Worm (Caenorhabditis elegans): ENCODE results near the gene ZK593.3.

Gene ZK593.3

ce11 chrIV:10935336-10935735, 19.8 kb downstream of the ZK593.3 start (continued):
- TF ChIP-seq madf-9 (GFP tag; conservative IDR thresholded peaks at IDR 0.05) (peak; percentile 57; the same call in 1 of the 2 replicates), nhr-6 (tag; optimal IDR thresholded peaks at IDR 0.05) (peak; percentile 67), F44E2.7 (GFP tag; IDR thresholded peaks at IDR 0.05) (no peak), lir-3 (tag; optimal IDR thresholded peaks at IDR 0.05) (no peak), dmd-8 (GFP tag; IDR thresholded peaks at IDR 0.05) (no peak), daf-19 (GFP tag; conservative IDR thresholded peaks at IDR 0.05) (no peak), nhr-76 (tag; optimal IDR thresholded peaks at IDR 0.05) (no peak), ama-1 (optimal IDR thresholded peaks at IDR 0.05) (peak; percentile 77), egl-43 (GFP tag; IDR thresholded peaks at IDR 0.05) (peak; percentile 73; the same call in 1 of the 2 replicates), nhr-10 (tag; optimal IDR thresholded peaks at IDR 0.05) (no peak), R02D3.7 (tag; optimal IDR thresholded peaks at IDR 0.05) (no peak), set-16 (GFP tag; IDR thresholded peaks at IDR 0.05) (peak; percentile 49), egl-27 (tag; optimal IDR thresholded peaks at IDR 0.05) (no peak), nhr-28 (tag; optimal IDR thresholded peaks at IDR 0.05) (peak; percentile 55), lim-7 (GFP tag; IDR thresholded peaks at IDR 0.05) (no peak), nhr-42 (GFP tag; IDR thresholded peaks at IDR 0.05) (no peak), ztf-7 (tag; optimal IDR thresholded peaks at IDR 0.05) (no peak), hif-1 (tag; optimal IDR thresholded peaks at IDR 0.05) (peak in 1 of 2 experiments; percentile 62), nhr-77 (tag; optimal IDR thresholded peaks at IDR 0.05) (peak; percentile 75), aha-1 (tag) (peak; percentile 75), skn-1 (tag; optimal IDR thresholded peaks at IDR 0.05) (peak; percentile 9), lsy-2 (tag; optimal IDR thresholded peaks at IDR 0.05) (peak; percentile 85 to 90), D1046.2 (GFP tag; IDR thresholded peaks at IDR 0.05) (no peak), sdz-12 (GFP tag; optimal IDR thresholded peaks at IDR 0.05) (no peak), zip-2 (tag; optimal IDR thresholded peaks at IDR 0.05) (no peak), zag-1 (tag; optimal IDR thresholded peaks at IDR 0.05) (no peak), tag-97 (GFP tag; IDR thresholded peaks at IDR 0.05) (no peak), dpl-1 (GFP tag; optimal IDR thresholded peaks at IDR 0.05) (peak; percentile 59), zfp-3 (GFP tag; conservative IDR thresholded peaks at IDR 0.05) (peak; percentile 50; the same call in 1 of the 2 replicates), nhr-111 (GFP tag; optimal IDR thresholded peaks at IDR 0.05) (no peak), mxl-3 (GFP tag; optimal IDR thresholded peaks at IDR 0.05) (peak; percentile 80), F10B5.3 (tag; optimal IDR thresholded peaks at IDR 0.05) (no peak), T20F7.1 (GFP tag; optimal IDR thresholded peaks at IDR 0.05) (peak; percentile 78)

ce11 chrIV:10935853-10936491, 20.5 kb downstream of the ZK593.3 start, which contains the start of gene lgg-2:
TSS of gene lgg-2 (minus strand) at chrIV:10935903.
- TF ChIP-seq pqm-1 (tag; optimal IDR thresholded peaks at IDR 0.05) (peak; percentile 74), dmd-9 (GFP tag; IDR thresholded peaks at IDR 0.05) (no peak), mxl-2 (GFP tag; conservative IDR thresholded peaks at IDR 0.05) (0 out of 2 replicates have a peak, but pooled peaks have one; percentile 31), F26F4.8 (GFP tag; conservative IDR thresholded peaks at IDR 0.05) (no peak), Y105C5A.15 (GFP tag; IDR thresholded peaks at IDR 0.05) (peak; percentile 58; the same call in 1 of the 2 replicates), daf-16 (GFP tag; optimal IDR thresholded peaks at IDR 0.05) (peak; percentile 63 to 70), daf-16 (tag; optimal IDR thresholded peaks at IDR 0.05) (peak; percentile 93), ceh-32 (tag; optimal IDR thresholded peaks at IDR 0.05; ENCODE audit: poor library complexity) (peak; percentile 4), ceh-20 (GFP tag; IDR thresholded peaks at IDR 0.05) (peak; percentile 87), egl-43 (GFP tag; IDR thresholded peaks at IDR 0.05) (peak; percentile 65; the same call in 1 of the 2 replicates), spr-1 (tag; optimal IDR thresholded peaks at IDR 0.05) (peak; percentile 82), ctbp-1 (GFP tag; IDR thresholded peaks at IDR 0.05) (peak; percentile 87), attf-4 (tag; optimal IDR thresholded peaks at IDR 0.05) (peak; percentile 65), tag-97 (GFP tag; IDR thresholded peaks at IDR 0.05) (no peak), lin-15B (tag; optimal IDR thresholded peaks at IDR 0.05) (no peak), madf-9 (GFP tag; conservative IDR thresholded peaks at IDR 0.05) (peak; percentile 25; the same call in 1 of the 2 replicates), unc-39 (tag; optimal IDR thresholded peaks at IDR 0.05) (no peak), zag-1 (tag; optimal IDR thresholded peaks at IDR 0.05) (peak; percentile 26), lin-13 (GFP tag; optimal IDR thresholded peaks at IDR 0.05) (peak; percentile 89), ZK546.5 (tag; optimal IDR thresholded peaks at IDR 0.05) (no peak), hlh-11 (tag; optimal IDR thresholded peaks at IDR 0.05) (peak; percentile 100), T20F7.1 (GFP tag; optimal IDR thresholded peaks at IDR 0.05) (peak; percentile 83), cey-2 (tag; optimal IDR thresholded peaks at IDR 0.05; ENCODE audit: borderline replicate concordance, insufficient read depth) (peak; percentile 63), zfp-3 (GFP tag; conservative IDR thresholded peaks at IDR 0.05) (peak; percentile 89), mdt-29 (GFP tag; IDR thresholded peaks at IDR 0.05) (peak; percentile 93)

Measured in whole organism, L4 larva.